Worm (Caenorhabditis elegans) whole organism, midembryonic: ENCODE results near the gene str-250.

Source experiments
- T22C8.4 ChIP-seq: fragments of 200-800 bp; sonication (Bioruptor generic); IDR thresholded peaks from 2 replicates; pipeline ENCODE4 v1.3.6; 2022; ENCODE audit warnings: missing genetic modification characterization, missing compliant biosample characterization
- cog-1 ChIP-seq: sonication (generic microtip); optimal IDR thresholded peaks from 2 replicates; lab custom pipeline; 2016; ENCODE audit warnings: missing genetic modification characterization, missing compliant biosample characterization
- flt-1 ChIP-seq: fragments of 200-800 bp; sonication (Bioruptor generic); IDR thresholded peaks from 2 replicates; pipeline ENCODE4 v1.3.6; 2022; ENCODE audit warnings: missing genetic modification characterization, missing compliant biosample characterization
- klf-2 ChIP-seq: fragments of 200-800 bp; sonication (Bioruptor generic); conservative IDR thresholded peaks from 2 replicates; pipeline ENCODE4 v1.3.6; 2022; ENCODE audit warnings: missing genetic modification reagents, missing genetic modification characterization, missing compliant biosample characterization
- med-1 ChIP-seq: sonication (generic microtip); optimal IDR thresholded peaks from 2 replicates; lab custom pipeline; 2017; ENCODE audit warnings: missing genetic modification characterization, mild to moderate bottlenecking, missing compliant biosample characterization, antibody characterized with exemption, missing genetic modification reagents; ENCODE audit not compliant: insufficient read depth
- ref-1 ChIP-seq: fragments of 200-800 bp; sonication (Bioruptor generic); conservative IDR thresholded peaks from 2 replicates; pipeline ENCODE4 v1.3.6; 2022; ENCODE audit warnings: missing genetic modification reagents, missing genetic modification characterization, missing compliant biosample characterization
- tab-1 ChIP-seq: fragments of 200-800 bp; sonication (Bioruptor generic); IDR thresholded peaks from 2 replicates; pipeline ENCODE4 v1.3.6; 2022; ENCODE audit warnings: missing genetic modification characterization, missing compliant biosample characterization
- ztf-23 ChIP-seq: fragments of 200-800 bp; sonication (Bioruptor generic); IDR thresholded peaks from 2 replicates; pipeline ENCODE4 v1.3.6; 2022; ENCODE audit warnings: missing genetic modification reagents, missing genetic modification characterization, missing compliant biosample characterization
- ztf-29 ChIP-seq: fragments of 200-800 bp; sonication (Bioruptor generic); IDR thresholded peaks from 2 replicates; pipeline ENCODE4 v1.3.6; 2022; ENCODE audit warnings: missing genetic modification reagents, missing genetic modification characterization, missing compliant biosample characterization

The str-250 gene

DNA sequence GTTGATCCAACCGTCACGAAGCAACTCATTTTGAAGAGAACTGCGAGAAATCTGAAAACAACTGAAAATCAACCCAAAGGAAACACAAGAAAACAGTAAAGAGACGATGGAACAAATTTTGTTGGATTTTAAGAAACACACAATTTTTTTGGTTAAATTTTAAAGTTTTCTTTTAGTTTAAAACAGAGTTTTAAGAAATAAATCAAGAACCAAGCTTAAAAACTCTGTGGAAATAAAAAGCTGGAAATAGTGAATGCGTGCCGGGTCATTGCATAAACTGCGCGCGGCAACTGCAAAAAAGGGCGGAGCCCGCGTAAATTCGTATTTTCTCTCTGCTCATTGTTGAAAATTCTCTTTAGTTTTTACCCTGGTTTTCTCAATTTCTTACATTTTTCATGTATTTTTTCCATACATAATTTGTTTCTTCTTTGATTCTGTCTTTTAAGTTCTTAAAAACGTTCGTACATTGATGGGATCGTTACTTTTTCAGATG, 43.5 kb downstream of the str-250 start, which contains the start of the genes algn-13 and R10D12.13:
TSS of gene algn-13 (minus strand) at position 51 of the 493 bp plus-strand sequence.
TSS of gene R10D12.13 (plus strand) at position 491 of the 493 bp plus-strand sequence.
- TF ChIP-seq med-1: peak; percentile 95
- peak; percentile 68 for TF ChIP-seq ztf-29 (GFP tag; lab: Robert Waterston, UW)
- TF ChIP-seq ztf-23 (GFP tag; lab: Robert Waterston, UW): peak; percentile 89
- TF ChIP-seq T22C8.4 (GFP tag; lab: Robert Waterston, UW): peak; percentile 68
- TF ChIP-seq klf-2 (GFP tag; lab: Robert Waterston, UW): peak; percentile 82; the same call in 1 of the 2 replicates
- TF ChIP-seq flt-1: peak; percentile 88
- TF ChIP-seq ref-1: no peak; the same call in 1 of the 2 replicates
- peak; percentile 71 for TF ChIP-seq cog-1 (tag; lab: Kevin White, UChicago)
- peak; percentile 89 for TF ChIP-seq tab-1 (GFP tag; lab: Robert Waterston, UW)

DNA sequence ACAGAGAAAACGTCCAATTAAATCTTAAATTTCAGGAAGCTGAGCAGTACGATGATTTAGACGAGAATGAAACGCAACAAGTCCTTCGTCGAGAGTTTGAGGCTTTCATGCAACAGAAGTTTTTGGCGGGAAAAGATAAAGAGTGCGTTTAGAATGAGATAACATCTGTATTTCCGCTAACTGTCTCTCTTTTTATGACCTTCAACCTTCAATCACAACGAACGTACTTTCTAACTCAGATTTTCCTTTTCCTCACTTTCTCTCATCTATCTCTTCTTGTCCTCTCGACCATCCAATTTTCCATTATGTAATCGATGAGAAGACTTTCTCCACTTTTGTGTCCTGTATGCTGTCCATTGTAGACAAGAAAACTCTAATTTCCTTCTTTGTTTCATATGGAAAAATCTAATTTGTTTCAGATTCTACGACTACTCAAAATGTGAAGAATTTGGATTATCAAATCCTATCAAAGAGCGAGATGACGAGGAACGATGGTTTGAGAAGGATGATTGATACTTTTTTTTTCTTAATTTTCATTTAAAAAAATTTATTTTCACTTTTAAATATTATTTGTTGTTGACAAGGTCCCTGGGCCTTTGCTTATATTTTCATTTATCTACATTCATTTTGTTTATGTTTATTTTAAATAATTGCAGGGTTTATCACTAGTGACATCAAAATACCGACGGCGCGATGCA, 45.0 kb downstream of the str-250 start, which contains the start of gene sao-1:
TSS of gene sao-1 (plus strand) at position 648 of the 698 bp plus-strand sequence.
- TF ChIP-seq ztf-29 (GFP tag; lab: Robert Waterston, UW) (no peak), cog-1 (tag; lab: Kevin White, UChicago) (no peak), med-1 (no peak), ref-1 (no peak), T22C8.4 (GFP tag; lab: Robert Waterston, UW) (no peak), flt-1 (no peak), ztf-23 (GFP tag; lab: Robert Waterston, UW) (no peak), tab-1 (GFP tag; lab: Robert Waterston, UW) (no peak), klf-2 (GFP tag; lab: Robert Waterston, UW) (no peak)
